Worm (Caenorhabditis elegans) whole organism, early embryonic: ENCODE measurements around the gene inx-2.

Experiments
- aly-1 ChIP-seq: sonication (generic microtip); optimal IDR thresholded peaks from 2 replicates; lab custom pipeline; 2016; ENCODE audit warnings: missing genetic modification characterization, missing compliant biosample characterization
- ama-1 ChIP-seq: fragments of 150-350 bp; optimal IDR thresholded peaks from 2 replicates; lab custom pipeline; 2014
- ceh-36 ChIP-seq: sonication (generic microtip); optimal IDR thresholded peaks from 2 replicates; lab custom pipeline; 2016; ENCODE audit warnings: missing genetic modification characterization, inconsistent platforms, missing compliant biosample characterization
- flt-1 ChIP-seq: fragments of 200-800 bp; sonication (Bioruptor generic); IDR thresholded peaks from 2 replicates; pipeline ENCODE4 v1.3.6; 2022; ENCODE audit warnings: missing genetic modification characterization, missing compliant biosample characterization
- hmbx-1 ChIP-seq: sonication (generic microtip); optimal IDR thresholded peaks from 2 replicates; lab custom pipeline; 2016; ENCODE audit warnings: mild to moderate bottlenecking, missing genetic modification characterization, missing compliant biosample characterization
- hmg-4 ChIP-seq: fragments of 200-800 bp; sonication (Bioruptor generic); optimal IDR thresholded peaks from 2 replicates; lab custom pipeline; 2018; ENCODE audit warnings: mild to moderate bottlenecking, missing genetic modification characterization, missing compliant biosample characterization
- hnd-1 ChIP-seq: sonication (generic microtip); optimal IDR thresholded peaks from 2 replicates; lab custom pipeline; 2016; ENCODE audit warnings: missing genetic modification characterization, missing compliant biosample characterization
- pes-1 ChIP-seq: fragments of 200-800 bp; sonication (Bioruptor generic); IDR thresholded peaks from 2 replicates; pipeline ENCODE4 v1.3.6; 2022; ENCODE audit warnings: missing genetic modification reagents, missing genetic modification characterization, missing compliant biosample characterization
- scrt-1 ChIP-seq: fragments of 200-800 bp; sonication (Bioruptor generic); IDR thresholded peaks from 2 replicates; pipeline ENCODE4 v1.3.6; 2022; ENCODE audit warnings: missing genetic modification characterization, missing compliant biosample characterization
- sea-1 ChIP-seq: fragments of 200-800 bp; sonication (Bioruptor generic); conservative IDR thresholded peaks from 2 replicates; pipeline ENCODE4 v1.3.6; 2022; ENCODE audit warnings: missing genetic modification characterization, missing compliant biosample characterization
- tbx-11 ChIP-seq: fragments of 200-800 bp; sonication (Bioruptor generic); IDR thresholded peaks from 2 replicates; pipeline ENCODE4 v1.3.6; 2022; ENCODE audit warnings: missing genetic modification characterization, missing compliant biosample characterization
- tra-4 ChIP-seq: sonication (generic microtip); optimal IDR thresholded peaks from 2 replicates; lab custom pipeline; 2017; ENCODE audit warnings: missing genetic modification characterization, missing compliant biosample characterization

DNA sequence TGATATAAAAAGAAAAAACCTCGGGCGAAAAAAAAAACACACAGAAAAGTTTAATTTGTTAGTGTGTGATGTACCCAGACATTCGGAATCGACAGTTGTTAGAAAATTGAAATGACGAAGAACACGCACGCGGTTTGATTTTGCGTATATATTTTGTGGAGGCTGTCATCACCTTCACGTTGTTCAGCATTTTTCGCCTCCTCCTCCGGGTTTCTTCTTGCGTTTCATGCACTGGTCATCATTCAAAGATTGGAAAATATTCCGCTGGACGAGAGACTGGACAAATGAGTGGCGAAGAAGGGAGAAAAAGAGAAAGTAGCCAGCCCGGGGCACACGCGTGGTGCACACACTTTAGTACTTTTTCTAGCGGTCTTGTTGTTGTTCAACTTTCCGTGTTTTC lies 48.4 kb upstream of the inx-2 start:
- no peak for TF ChIP-seq hmg-4 (GFP tag; lab: Kevin White, UChicago)
- TF ChIP-seq tbx-11, result no peak
- no peak for TF ChIP-seq hnd-1 (tag; lab: Kevin White, UChicago)
- no peak for TF ChIP-seq ceh-36 (tag; lab: Kevin White, UChicago)
- no peak for TF ChIP-seq hmbx-1 (tag; lab: Kevin White, UChicago)
- TF ChIP-seq scrt-1 (GFP tag; lab: Robert Waterston, UW), result no peak
- TF ChIP-seq ama-1 (lab: Kevin White, UChicago), result no peak
- TF ChIP-seq tra-4, result no peak
- TF ChIP-seq sea-1 (GFP tag; lab: Robert Waterston, UW), result no peak
- no peak for TF ChIP-seq flt-1 (GFP tag; lab: Robert Waterston, UW)
- no peak for TF ChIP-seq aly-1 (tag; lab: Kevin White, UChicago)
- TF ChIP-seq pes-1, result no peak
